Worm (Caenorhabditis elegans): ENCODE data around the gene tbc-11.

tbc-11 gene

ce11 chrX:912990-913389 is 11.8 kb upstream of the tbc-11 start, which contains the start of gene F35H12.6:
Gene F35H12.6, plus strand, starts transcription at chrX:913290.
- TF ChIP-seq mec-3 (tag; optimal IDR thresholded peaks at IDR 0.05; ENCODE audit: borderline replicate concordance): no peak
- no peak for TF ChIP-seq tbx-2 (tag; optimal IDR thresholded peaks at IDR 0.05)
- TF ChIP-seq pros-1 (tag; optimal IDR thresholded peaks at IDR 0.05): no peak
- TF ChIP-seq pag-3 (tag; optimal IDR thresholded peaks at IDR 0.05; ENCODE audit: borderline replicate concordance): no peak
- no peak for TF ChIP-seq K02D7.2 (tag; optimal IDR thresholded peaks at IDR 0.05)
- no peak for TF ChIP-seq unc-3 (GFP tag; conservative IDR thresholded peaks at IDR 0.05)
- TF ChIP-seq unc-3 (tag; optimal IDR thresholded peaks at IDR 0.05): no peak
- no peak for TF ChIP-seq pha-2 (tag; optimal IDR thresholded peaks at IDR 0.05)
- TF ChIP-seq ceh-30 (tag; optimal IDR thresholded peaks at IDR 0.05): no peak
- TF ChIP-seq pqm-1 (tag; optimal IDR thresholded peaks at IDR 0.05): no peak
- TF ChIP-seq F13H6.1 (tag; optimal IDR thresholded peaks at IDR 0.05): no peak
- no peak for TF ChIP-seq ref-2 (tag; optimal IDR thresholded peaks at IDR 0.05)
- no peak for TF ChIP-seq odd-2 (tag; optimal IDR thresholded peaks at IDR 0.05)
- TF ChIP-seq syd-9 (tag; optimal IDR thresholded peaks at IDR 0.05): no peak

- TF ChIP-seq elt-4 (tag; optimal IDR thresholded peaks at IDR 0.05) (no peak), che-1 (tag; optimal IDR thresholded peaks at IDR 0.05) (no peak), C08G9.2 (tag; optimal IDR thresholded peaks at IDR 0.05) (peak; percentile 38), ceh-48 (tag; optimal IDR thresholded peaks at IDR 0.05) (peak; percentile 34), ceh-19 (GFP tag; optimal IDR thresholded peaks at IDR 0.05) (no peak), fkh-6 (tag; optimal IDR thresholded peaks at IDR 0.05) (no peak), ztf-16 (tag; optimal IDR thresholded peaks at IDR 0.05) (no peak), unc-42 (tag; optimal IDR thresholded peaks at IDR 0.05) (peak; percentile 27), hlh-6 (tag; optimal IDR thresholded peaks at IDR 0.05) (peak; percentile 13), hlh-30 (tag; optimal IDR thresholded peaks at IDR 0.05; ENCODE audit: insufficient read depth) (no peak), ceh-45 (GFP tag; IDR thresholded peaks at IDR 0.05) (no peak), ceh-34 (tag; optimal IDR thresholded peaks at IDR 0.05) (peak; percentile 64), sdc-2 (tag; optimal IDR thresholded peaks at IDR 0.05) (peak; percentile 24), ceh-18 (tag; optimal IDR thresholded peaks at IDR 0.05) (no peak), lin-11 (tag; optimal IDR thresholded peaks at IDR 0.05) (no peak), ceh-31 (tag; optimal IDR thresholded peaks at IDR 0.05) (peak; percentile 66), pros-1 (tag; optimal IDR thresholded peaks at IDR 0.05) (no peak), ceh-9 (tag; optimal IDR thresholded peaks at IDR 0.05) (no peak), hlh-8 (tag; optimal IDR thresholded peaks at IDR 0.05) (peak; percentile 31), nhr-11 (tag; optimal IDR thresholded peaks at IDR 0.05) (no peak), ref-2 (tag; optimal IDR thresholded peaks at IDR 0.05) (peak; percentile 16), K02D7.2 (tag; optimal IDR thresholded peaks at IDR 0.05) (no peak), tbx-2 (tag; optimal IDR thresholded peaks at IDR 0.05) (peak; percentile 27), pha-2 (tag; optimal IDR thresholded peaks at IDR 0.05) (no peak), fax-1 (tag; optimal IDR thresholded peaks at IDR 0.05) (no peak), ceh-2 (tag; optimal IDR thresholded peaks at IDR 0.05) (peak; percentile 63)
These were observed 9.2 kb upstream of the tbc-11 start, which contains the start of gene sel-12 for ce11 chrX:915510-915909. Gene sel-12, plus strand, starts transcription at chrX:915867.

DNA sequence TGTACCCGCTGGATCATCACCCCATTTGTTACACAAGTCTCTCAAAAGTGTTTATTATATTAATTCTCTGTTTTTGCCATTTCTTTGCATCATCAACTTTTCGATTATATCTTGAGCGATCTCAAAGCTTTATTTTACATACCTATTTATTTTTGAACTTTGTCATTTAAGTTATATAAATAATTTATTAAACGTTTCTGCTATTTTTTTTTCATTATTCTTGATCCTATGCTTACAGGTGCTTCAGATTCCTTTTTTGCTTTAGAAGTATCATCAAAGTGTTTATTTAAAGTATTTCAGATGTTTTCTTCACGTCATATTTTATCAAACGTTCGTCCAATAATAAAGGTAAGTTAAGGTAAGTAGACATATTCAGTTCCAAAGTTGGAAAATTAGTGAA is 6.7 kb upstream of the tbc-11 start, which contains the start of gene F35H12.5:
TSS of gene F35H12.5 (plus strand) at position 301 of the 400 bp plus-strand sequence.
- TF ChIP-seq ceh-45 (GFP tag; IDR thresholded peaks at IDR 0.05) (no peak), ceh-18 (tag; optimal IDR thresholded peaks at IDR 0.05) (no peak), ceh-34 (tag; optimal IDR thresholded peaks at IDR 0.05) (no peak), ref-2 (tag; optimal IDR thresholded peaks at IDR 0.05) (no peak)

ce11 chrX:926125-926524 is 1.4 kb downstream of the tbc-11 start:
- TF ChIP-seq ama-1 (optimal IDR thresholded peaks at IDR 0.05): no peak
- no peak for TF ChIP-seq hlh-8 (tag; optimal IDR thresholded peaks at IDR 0.05)
- TF ChIP-seq hlh-13 (GFP tag; optimal IDR thresholded peaks at IDR 0.05): no peak
- TF ChIP-seq elt-2 (tag; optimal IDR thresholded peaks at IDR 0.05): no peak
- no peak for TF ChIP-seq ahr-1 (tag; optimal IDR thresholded peaks at IDR 0.05)
- no peak for TF ChIP-seq mec-3 (tag; optimal IDR thresholded peaks at IDR 0.05; ENCODE audit: borderline replicate concordance)
